Worm (Caenorhabditis elegans): Measurements from ENCODE around the gene C30G12.6.

Gene C30G12.6

ce11 chrII:7314083-7314482, 18.3 kb upstream of the C30G12.6 start, which contains the start of gene F45E12.6:
F45E12.6 (minus strand) TSS chrII:7314183.
- TF ChIP-seq mab-5 (tag; optimal IDR thresholded peaks at IDR 0.05) (no peak), sptf-1 (tag; optimal IDR thresholded peaks at IDR 0.05) (no peak), drap-1 (GFP tag; optimal IDR thresholded peaks at IDR 0.05) (no peak), cnd-1 (tag; optimal IDR thresholded peaks at IDR 0.05) (no peak), mep-1 (tag; optimal IDR thresholded peaks at IDR 0.05) (no peak), lin-13 (tag; optimal IDR thresholded peaks at IDR 0.05) (no peak), snpc-4 (tag; optimal IDR thresholded peaks at IDR 0.05) (no peak), lin-32 (GFP tag; optimal IDR thresholded peaks at IDR 0.05) (no peak), sem-2 (GFP tag; optimal IDR thresholded peaks at IDR 0.05) (no peak), elt-3 (tag; optimal IDR thresholded peaks at IDR 0.05) (no peak), lsy-2 (tag; optimal IDR thresholded peaks at IDR 0.05) (no peak), zip-8 (tag; optimal IDR thresholded peaks at IDR 0.05) (no peak), flh-1 (GFP tag; optimal IDR thresholded peaks at IDR 0.05) (no peak), ztf-11 (tag; optimal IDR thresholded peaks at IDR 0.05) (no peak), nhr-12 (tag; optimal IDR thresholded peaks at IDR 0.05) (no peak)

ce11 chrII:7310023-7310422, 14.2 kb upstream of the C30G12.6 start, which contains the start of the genes F45E12.5 and cnep-1:
F45E12.5 (minus strand) TSS chrII:7310115.
cnep-1 (plus strand) TSS chrII:7310348.
- no peak for TF ChIP-seq nhr-12 (tag; optimal IDR thresholded peaks at IDR 0.05)
- no peak for TF ChIP-seq unc-39 (tag; optimal IDR thresholded peaks at IDR 0.05)
- no peak for TF ChIP-seq elt-3 (tag; optimal IDR thresholded peaks at IDR 0.05)
- TF ChIP-seq cnd-1 (tag; optimal IDR thresholded peaks at IDR 0.05): no peak
- no peak for TF ChIP-seq snpc-4 (tag; optimal IDR thresholded peaks at IDR 0.05)
- TF ChIP-seq lin-32 (GFP tag; optimal IDR thresholded peaks at IDR 0.05): no peak
- no peak for TF ChIP-seq bed-3 (GFP tag; optimal IDR thresholded peaks at IDR 0.05)
- TF ChIP-seq ztf-11 (tag; optimal IDR thresholded peaks at IDR 0.05): no peak
- TF ChIP-seq unc-120 (tag; optimal IDR thresholded peaks at IDR 0.05; ENCODE audit: poor library complexity, severe bottlenecking): no peak
- TF ChIP-seq ces-1 (GFP tag; optimal IDR thresholded peaks at IDR 0.05): no peak
- no peak for TF ChIP-seq ham-2 (GFP tag; optimal IDR thresholded peaks at IDR 0.05)

- TF ChIP-seq lin-13 (tag; optimal IDR thresholded peaks at IDR 0.05): no peak
- no peak for TF ChIP-seq unc-62 (GFP tag; optimal IDR thresholded peaks at IDR 0.05)
- peak; percentile 37 for TF ChIP-seq zip-8 (tag; optimal IDR thresholded peaks at IDR 0.05)
Measured at ce11 chrII:7305558-7305957, 9.7 kb upstream of the C30G12.6 start, which contains the start of gene brf-1. brf-1 (plus strand) TSS chrII:7305858.

ce11 chrII:7301670-7302151, 5.9 kb upstream of the C30G12.6 start, which contains the start of gene cul-4:
cul-4 (plus strand) TSS chrII:7302101.
- TF ChIP-seq nhr-28 (tag; optimal IDR thresholded peaks at IDR 0.05): no peak
- peak; percentile 50 for TF ChIP-seq lin-13 (tag; optimal IDR thresholded peaks at IDR 0.05)
- no peak for TF ChIP-seq ham-2 (GFP tag; optimal IDR thresholded peaks at IDR 0.05)
- no peak for TF ChIP-seq nhr-2 (tag; optimal IDR thresholded peaks at IDR 0.05)
- TF ChIP-seq sptf-1 (tag; optimal IDR thresholded peaks at IDR 0.05): no peak
- no peak for TF ChIP-seq mab-5 (tag; optimal IDR thresholded peaks at IDR 0.05)
- TF ChIP-seq M03D4.4 (tag; optimal IDR thresholded peaks at IDR 0.05): peak; percentile 33
- peak; percentile 29 for TF ChIP-seq mep-1 (tag; optimal IDR thresholded peaks at IDR 0.05)
- no peak for TF ChIP-seq elt-1 (tag; optimal IDR thresholded peaks at IDR 0.05; ENCODE audit: borderline replicate concordance, insufficient read depth)
- TF ChIP-seq cnd-1 (tag; optimal IDR thresholded peaks at IDR 0.05): peak; percentile 32
- TF ChIP-seq bed-3 (GFP tag; optimal IDR thresholded peaks at IDR 0.05): no peak
- no peak for TF ChIP-seq flh-1 (GFP tag; optimal IDR thresholded peaks at IDR 0.05)
- no peak for TF ChIP-seq tbx-8 (GFP tag; optimal IDR thresholded peaks at IDR 0.05)
- peak; percentile 0 for TF ChIP-seq hlh-1 (tag; optimal IDR thresholded peaks at IDR 0.05)
- no peak for TF ChIP-seq lin-32 (GFP tag; optimal IDR thresholded peaks at IDR 0.05)
- peak; percentile 48 for TF ChIP-seq pha-4 (tag; optimal IDR thresholded peaks at IDR 0.05)

ce11 chrII:7299042-7299441, 3.2 kb upstream of the C30G12.6 start, which contains the start of gene C30G12.1:
C30G12.1 (plus strand) TSS chrII:7299342.
- TF ChIP-seq unc-120 (tag; optimal IDR thresholded peaks at IDR 0.05; ENCODE audit: poor library complexity, severe bottlenecking): no peak
- no peak for TF ChIP-seq elt-3 (tag; optimal IDR thresholded peaks at IDR 0.05)
- TF ChIP-seq mep-1 (tag; optimal IDR thresholded peaks at IDR 0.05): no peak
- TF ChIP-seq lin-13 (tag; optimal IDR thresholded peaks at IDR 0.05): no peak

- TF ChIP-seq snpc-4 (tag; optimal IDR thresholded peaks at IDR 0.05): no peak
- no peak for TF ChIP-seq nhr-76 (tag; optimal IDR thresholded peaks at IDR 0.05)
- no peak for TF ChIP-seq ces-1 (GFP tag; optimal IDR thresholded peaks at IDR 0.05)
- TF ChIP-seq nhr-28 (tag; optimal IDR thresholded peaks at IDR 0.05): no peak
- no peak for TF ChIP-seq lin-13 (tag; optimal IDR thresholded peaks at IDR 0.05)
- TF ChIP-seq sem-2 (GFP tag; optimal IDR thresholded peaks at IDR 0.05): no peak
- TF ChIP-seq pha-4 (tag; optimal IDR thresholded peaks at IDR 0.05): no peak
- no peak for TF ChIP-seq ham-2 (GFP tag; optimal IDR thresholded peaks at IDR 0.05)
- TF ChIP-seq ceh-43 (GFP tag; optimal IDR thresholded peaks at IDR 0.05): no peak
- no peak for TF ChIP-seq M03D4.4 (tag; optimal IDR thresholded peaks at IDR 0.05)
- no peak for TF ChIP-seq ceh-83 (GFP tag; optimal IDR thresholded peaks at IDR 0.05)
Measured at ce11 chrII:7298197-7298682, 2.4 kb upstream of the C30G12.6 start, which contains the start of gene puf-8. puf-8 (minus strand) TSS chrII:7298247.
